Worm (Caenorhabditis elegans) whole organism, L1 larva: ENCODE data around the gene C33D9.13.

Experiments
- C16A3.4 ChIP-seq: fragments of 150-350 bp; optimal IDR thresholded peaks from 2 replicates; lab custom pipeline; 2014; ENCODE audit warnings: missing biosample characterization, missing genetic modification characterization
- Y116A8C.19 ChIP-seq: sonication (generic microtip); optimal IDR thresholded peaks from 2 replicates; lab custom pipeline; 2016; ENCODE audit warnings: missing compliant biosample characterization, missing genetic modification characterization, borderline replicate concordance
- aha-1 ChIP-seq: fragments of 150-350 bp; optimal IDR thresholded peaks from 2 replicates; lab custom pipeline; 2014; ENCODE audit warnings: missing biosample characterization, missing genetic modification characterization
- ama-1 ChIP-seq: fragments of 150-350 bp; optimal IDR thresholded peaks from 2 replicates; lab custom pipeline; 2014
- blmp-1 ChIP-seq: fragments of 150-350 bp; optimal IDR thresholded peaks from 2 replicates; lab custom pipeline; 2014; ENCODE audit warnings: missing biosample characterization, missing genetic modification characterization
- ceh-63 ChIP-seq: fragments of 200-800 bp; sonication (Bioruptor generic); optimal IDR thresholded peaks from 2 replicates; lab custom pipeline; 2018; ENCODE audit warnings: mild to moderate bottlenecking, missing genetic modification characterization, missing compliant biosample characterization
- ceh-82 ChIP-seq, 3 experiments: fragments of 150-350 bp in 1 of 3; sonication (generic microtip) in 2 of 3; optimal IDR thresholded peaks; 2 replicates each; lab custom pipeline; 2014 to 2017; ENCODE audit warnings: missing biosample characterization in 3 of 3, missing genetic modification characterization in 3 of 3
- ceh-88 ChIP-seq: fragments of 200-800 bp; sonication (Bioruptor generic); IDR thresholded peaks from 2 replicates; pipeline ENCODE4 v1.3.6; 2022; ENCODE audit warnings: missing genetic modification characterization, missing compliant biosample characterization
- ceh-90 ChIP-seq: sonication (generic microtip); optimal IDR thresholded peaks from 2 replicates; lab custom pipeline; 2016; ENCODE audit warnings: missing genetic modification characterization, missing compliant biosample characterization
- ces-1 ChIP-seq: fragments of 150-350 bp; optimal IDR thresholded peaks from 2 replicates; lab custom pipeline; 2014; ENCODE audit warnings: missing biosample characterization, missing genetic modification reagents, missing genetic modification characterization
- dpl-1 ChIP-seq, 3 experiments: fragments of 150-350 bp in 2 of 3; sonication (generic microtip) in 1 of 3; optimal IDR thresholded peaks; 2 replicates each; lab custom pipeline; 2014 to 2017; ENCODE audit warnings: missing biosample characterization in 3 of 3, missing genetic modification characterization in 3 of 3, missing genetic modification reagents in 3 of 3
- efl-3 ChIP-seq: fragments of 200-800 bp; sonication (Bioruptor generic); optimal IDR thresholded peaks from 2 replicates; lab custom pipeline; 2018; ENCODE audit warnings: mild to moderate bottlenecking, missing genetic modification characterization, missing compliant biosample characterization
- egl-13 ChIP-seq: sonication (generic microtip); optimal IDR thresholded peaks from 2 replicates; lab custom pipeline; 2016; ENCODE audit warnings: missing genotype, missing genetic modification reagents, missing genetic modification characterization, missing compliant biosample characterization
- elt-2 ChIP-seq: sonication (generic microtip); optimal IDR thresholded peaks from 2 replicates; lab custom pipeline; 2016; ENCODE audit warnings: missing genetic modification characterization, mild to moderate bottlenecking, inconsistent platforms, missing compliant biosample characterization, missing genetic modification reagents
- ets-5 ChIP-seq: fragments of 200-800 bp; sonication (Bioruptor generic); IDR thresholded peaks from 2 replicates; pipeline ENCODE4 v1.3.6; 2022; ENCODE audit warnings: missing genetic modification characterization, missing compliant biosample characterization
- fkh-4 ChIP-seq: sonication (generic microtip); optimal IDR thresholded peaks from 2 replicates; lab custom pipeline; 2016; ENCODE audit warnings: missing compliant biosample characterization, missing genetic modification characterization, borderline replicate concordance
- fkh-8 ChIP-seq: sonication (generic microtip); optimal IDR thresholded peaks from 2 replicates; lab custom pipeline; 2016; ENCODE audit warnings: mild to moderate bottlenecking, missing genetic modification characterization, missing compliant biosample characterization
- fos-1 ChIP-seq: fragments of 150-350 bp; optimal IDR thresholded peaks from 2 replicates; lab custom pipeline; 2014; ENCODE audit warnings: missing biosample characterization, missing genetic modification characterization
- grh-1 ChIP-seq: fragments of 200-800 bp; sonication (Bioruptor generic); IDR thresholded peaks from 2 replicates; pipeline ENCODE4 v1.3.6; 2022; ENCODE audit warnings: missing genetic modification reagents, missing genetic modification characterization, missing compliant biosample characterization
- hlh-17 ChIP-seq: fragments of 200-800 bp; sonication (Bioruptor generic); optimal IDR thresholded peaks from 2 replicates; lab custom pipeline; 2018; ENCODE audit warnings: missing genetic modification characterization, mild to moderate bottlenecking, missing compliant biosample characterization, moderate library complexity, borderline replicate concordance
- irx-1 ChIP-seq: sonication (generic microtip); optimal IDR thresholded peaks from 2 replicates; lab custom pipeline; 2016; ENCODE audit warnings: missing genetic modification characterization, missing compliant biosample characterization
- isw-1 ChIP-seq: fragments of 200-800 bp; sonication (Bioruptor generic); IDR thresholded peaks from 2 replicates; pipeline ENCODE4 v1.3.6; 2022; ENCODE audit warnings: missing genetic modification characterization, missing compliant biosample characterization
- lin-13 ChIP-seq: fragments of 150-350 bp; optimal IDR thresholded peaks from 2 replicates; lab custom pipeline; 2014; ENCODE audit warnings: missing biosample characterization, missing genetic modification reagents, missing genetic modification characterization
- lin-14 ChIP-seq: fragments of 200-800 bp; sonication (Bioruptor generic); optimal IDR thresholded peaks from 2 replicates; lab custom pipeline; 2018; ENCODE audit warnings: mild to moderate bottlenecking, missing genetic modification characterization, moderate library complexity, missing compliant biosample characterization
- lin-15B ChIP-seq: fragments of 150-350 bp; sonication (generic microtip); optimal IDR thresholded peaks from 3 replicates; lab custom pipeline; 2014; ENCODE audit warnings: missing biosample characterization, missing genetic modification characterization
- lin-35 ChIP-seq, 2 experiments: fragments of 150-350 bp; optimal IDR thresholded peaks; 2 replicates each; lab custom pipeline; 2014; ENCODE audit warnings: missing biosample characterization in 2 of 2, missing genetic modification characterization in 2 of 2, missing genetic modification reagents in 2 of 2
- lin-39 ChIP-seq: fragments of 150-350 bp; optimal IDR thresholded peaks from 2 replicates; lab custom pipeline; 2014; ENCODE audit warnings: missing biosample characterization, missing genetic modification reagents, missing genetic modification characterization
- lir-3 ChIP-seq: sonication (generic microtip); optimal IDR thresholded peaks from 2 replicates; lab custom pipeline; 2016; ENCODE audit warnings: mild to moderate bottlenecking, missing genetic modification characterization, moderate library complexity, missing compliant biosample characterization; ENCODE audit not compliant: poor library complexity
- lsy-2 ChIP-seq, 2 experiments: fragments of 150-350 bp; optimal IDR thresholded peaks; 2 replicates each; lab custom pipeline; 2014; ENCODE audit warnings: missing biosample characterization in 2 of 2, missing genetic modification characterization in 2 of 2
- mdl-1 ChIP-seq, 2 experiments: fragments of 150-350 bp; optimal IDR thresholded peaks; 2 replicates each; lab custom pipeline; 2014 to 2017; ENCODE audit warnings: missing biosample characterization in 2 of 2, missing genetic modification characterization in 2 of 2, inconsistent platforms in 1 of 2
- mef-2 ChIP-seq: fragments of 150-350 bp; optimal IDR thresholded peaks from 2 replicates; lab custom pipeline; 2014; ENCODE audit warnings: missing biosample characterization, missing genetic modification characterization
- nhr-11 ChIP-seq: fragments of 150-350 bp; optimal IDR thresholded peaks from 2 replicates; lab custom pipeline; 2014; ENCODE audit warnings: missing biosample characterization, missing genetic modification characterization
- nhr-12 ChIP-seq: sonication (generic microtip); optimal IDR thresholded peaks from 2 replicates; lab custom pipeline; 2017; ENCODE audit warnings: missing biosample characterization, missing genetic modification characterization
- nhr-237 ChIP-seq: fragments of 150-350 bp; optimal IDR thresholded peaks from 2 replicates; lab custom pipeline; 2014; ENCODE audit warnings: missing biosample characterization, missing genetic modification characterization
- nhr-28 ChIP-seq: fragments of 150-350 bp; optimal IDR thresholded peaks from 2 replicates; lab custom pipeline; 2014; ENCODE audit warnings: missing biosample characterization, missing genetic modification characterization
- nhr-71 ChIP-seq: sonication (generic microtip); optimal IDR thresholded peaks from 2 replicates; lab custom pipeline; 2016; ENCODE audit warnings: mild to moderate bottlenecking, missing genetic modification characterization, moderate library complexity, missing compliant biosample characterization
- nhr-76 ChIP-seq: sonication (generic microtip); optimal IDR thresholded peaks from 2 replicates; lab custom pipeline; 2017; ENCODE audit warnings: missing biosample characterization, missing genetic modification characterization
- nhr-77 ChIP-seq: fragments of 150-350 bp; optimal IDR thresholded peaks from 2 replicates; lab custom pipeline; 2014; ENCODE audit warnings: missing biosample characterization, missing genetic modification characterization
- nhr-85 ChIP-seq: sonication (generic microtip); peaks from one replicate; lab custom pipeline; 2016; ENCODE audit warnings: missing genetic modification characterization, inconsistent platforms, missing compliant biosample characterization
- nhr-90 ChIP-seq: sonication (generic microtip); optimal IDR thresholded peaks from 2 replicates; lab custom pipeline; 2016; ENCODE audit warnings: mild to moderate bottlenecking, missing genetic modification characterization, missing compliant biosample characterization; ENCODE audit not compliant: poor library complexity
- pax-3 ChIP-seq: fragments of 200-800 bp; sonication (Bioruptor generic); optimal IDR thresholded peaks from 2 replicates; lab custom pipeline; 2018; ENCODE audit warnings: mild to moderate bottlenecking, missing genetic modification characterization, moderate library complexity, missing compliant biosample characterization
- sox-4 ChIP-seq: sonication (generic microtip); optimal IDR thresholded peaks from 2 replicates; lab custom pipeline; 2016; ENCODE audit warnings: missing genetic modification characterization, missing compliant biosample characterization
- sptf-1 ChIP-seq: fragments of 150-350 bp; optimal IDR thresholded peaks from 2 replicates; lab custom pipeline; 2014; ENCODE audit warnings: missing biosample characterization, missing genetic modification characterization
- sup-37 ChIP-seq: fragments of 200-800 bp; sonication (Bioruptor generic); optimal IDR thresholded peaks from 2 replicates; lab custom pipeline; 2018; ENCODE audit warnings: mild to moderate bottlenecking, missing genetic modification characterization, missing compliant biosample characterization
- tbx-2 ChIP-seq: sonication (generic microtip); optimal IDR thresholded peaks from 2 replicates; lab custom pipeline; 2016; ENCODE audit warnings: missing genetic modification characterization, missing compliant biosample characterization
- tlp-1 ChIP-seq: fragments of 150-350 bp; optimal IDR thresholded peaks from 2 replicates; lab custom pipeline; 2014; ENCODE audit warnings: missing biosample characterization, missing genetic modification characterization
- unc-130 ChIP-seq: fragments of 150-350 bp; optimal IDR thresholded peaks from 2 replicates; lab custom pipeline; 2017; ENCODE audit warnings: missing biosample characterization, missing genetic modification characterization, inconsistent platforms
- unc-30 ChIP-seq: sonication (generic microtip); optimal IDR thresholded peaks from 2 replicates; lab custom pipeline; 2017; ENCODE audit warnings: missing biosample characterization, missing genetic modification characterization
- unc-62 ChIP-seq: fragments of 150-350 bp; optimal IDR thresholded peaks from 2 replicates; lab custom pipeline; 2014; ENCODE audit warnings: missing biosample characterization, missing genetic modification reagents, missing genetic modification characterization
- unc-86 ChIP-seq: sonication (generic microtip); optimal IDR thresholded peaks from 2 replicates; lab custom pipeline; 2016; ENCODE audit warnings: missing genetic modification characterization, missing compliant biosample characterization
- zag-1 ChIP-seq: fragments of 150-350 bp; optimal IDR thresholded peaks from 2 replicates; lab custom pipeline; 2014; ENCODE audit warnings: missing biosample characterization, missing genetic modification characterization
- zip-4 ChIP-seq: fragments of 200-800 bp; sonication (Bioruptor generic); optimal IDR thresholded peaks from 2 replicates; lab custom pipeline; 2018; ENCODE audit warnings: mild to moderate bottlenecking, missing genetic modification characterization, moderate library complexity, missing compliant biosample characterization
- ztf-4 ChIP-seq: fragments of 150-350 bp; optimal IDR thresholded peaks from 2 replicates; lab custom pipeline; 2014; ENCODE audit warnings: missing biosample characterization, missing genetic modification characterization

The C33D9.13 gene

DNA sequence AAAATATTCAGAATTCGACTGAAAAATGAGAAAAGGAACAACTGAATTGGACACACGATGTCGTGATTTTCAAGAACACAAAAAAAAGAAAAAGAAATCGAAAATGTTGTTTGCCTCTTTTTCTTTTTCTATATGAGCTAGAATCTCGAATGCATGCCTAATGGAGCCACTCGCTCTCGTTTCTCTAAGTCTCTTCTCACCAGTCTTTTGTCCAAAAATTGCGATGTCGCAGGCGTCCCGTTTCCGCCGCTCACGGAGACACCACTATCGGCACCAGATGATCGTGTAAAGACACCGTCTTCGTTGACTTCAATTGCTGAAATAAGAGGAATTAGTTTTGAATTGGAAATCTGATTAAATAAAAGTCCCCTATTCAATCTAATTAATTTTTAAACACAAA is 26.5 kb downstream of the C33D9.13 start (continued):
- TF ChIP-seq ztf-4 (tag; lab: Kevin White, UChicago) (no peak), fkh-4 (tag; lab: Kevin White, UChicago) (no peak), unc-86 (tag; lab: Kevin White, UChicago) (peak; percentile 47), fkh-8 (peak; percentile 57), tlp-1 (no peak), pax-3 (tag; lab: Kevin White, UChicago) (no peak), unc-30 (tag; lab: Kevin White, UChicago) (no peak), unc-130 (no peak), nhr-85 (tag; lab: Kevin White, UChicago) (no peak), blmp-1 (tag; lab: Kevin White, UChicago) (no peak), ces-1 (GFP tag; lab: Kevin White, UChicago) (no peak), zag-1 (no peak), zip-4 (GFP tag; lab: Kevin White, UChicago) (no peak), fos-1 (tag; lab: Kevin White, UChicago) (no peak), nhr-237 (tag; lab: Kevin White, UChicago) (no peak), lir-3 (tag; lab: Kevin White, UChicago) (no peak), irx-1 (tag; lab: Kevin White, UChicago) (peak; percentile 43), ets-5 (GFP tag; lab: Robert Waterston, UW) (no peak), nhr-77 (no peak), sup-37 (no peak), C16A3.4 (no peak), nhr-12 (tag; lab: Kevin White, UChicago) (no peak), hlh-17 (GFP tag; lab: Kevin White, UChicago) (no peak), ceh-90 (tag; lab: Kevin White, UChicago) (no peak), Y116A8C.19 (no peak), sox-4 (tag; lab: Kevin White, UChicago) (no peak), elt-2 (no peak), aha-1 (tag; lab: Kevin White, UChicago) (no peak), mef-2 (tag; lab: Kevin White, UChicago) (no peak), lin-15B (tag; lab: Kevin White, UChicago) (no peak), ceh-82 (tag; optimal IDR thresholded peaks at IDR 0.05; lab: Kevin White, UChicago) (peak; percentile 2 to 65 (median 26)), sptf-1 (tag; lab: Kevin White, UChicago) (no peak), unc-62 (no peak), nhr-90 (tag; lab: Kevin White, UChicago) (no peak), egl-13 (no peak), lin-13 (no peak), tbx-2 (no peak), grh-1 (no peak), nhr-11 (tag; lab: Kevin White, UChicago) (no peak), lin-14 (GFP tag; lab: Kevin White, UChicago) (peak; percentile 84), ceh-88 (no peak), isw-1 (GFP tag; lab: Robert Waterston, UW) (peak; percentile 31; the same call in 1 of the 2 replicates)

DNA sequence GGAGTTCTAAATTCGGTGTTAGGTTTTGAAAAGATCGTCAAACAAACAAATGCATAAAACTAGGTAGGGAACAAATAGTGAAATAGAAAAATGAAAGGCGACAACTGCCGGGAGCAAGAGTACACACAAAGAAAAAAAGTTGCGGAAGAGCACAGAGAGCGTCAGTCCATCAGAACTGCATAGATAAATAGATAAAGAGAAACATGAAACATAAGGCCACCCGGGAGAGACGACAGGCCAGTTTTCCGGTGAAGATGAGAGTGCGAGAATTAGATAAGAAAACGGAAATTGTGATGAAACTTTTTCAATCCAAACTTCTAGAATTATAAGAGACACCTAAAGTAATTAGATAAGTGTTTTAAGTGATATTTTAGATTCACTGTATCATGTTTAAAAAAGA is 27.3 kb downstream of the C33D9.13 start:
- TF ChIP-seq lin-35 (GFP tag; optimal IDR thresholded peaks at IDR 0.05; lab: Kevin White, UChicago) = peak in 1 of 2 experiments; percentile 22
- TF ChIP-seq mdl-1 (tag; optimal IDR thresholded peaks at IDR 0.05; lab: Kevin White, UChicago) = no peak
- TF ChIP-seq nhr-76 (tag; lab: Kevin White, UChicago) = no peak
- TF ChIP-seq lin-39 = no peak
- TF ChIP-seq tbx-2 = no peak
- no peak for TF ChIP-seq nhr-28 (tag; lab: Kevin White, UChicago)
- no peak for TF ChIP-seq lir-3 (tag; lab: Kevin White, UChicago)
- no peak for TF ChIP-seq fkh-4 (tag; lab: Kevin White, UChicago)
- peak; percentile 51 for TF ChIP-seq nhr-71 (tag; lab: Kevin White, UChicago)
- TF ChIP-seq ets-5 (GFP tag; lab: Robert Waterston, UW) = no peak
- TF ChIP-seq dpl-1 (GFP tag; optimal IDR thresholded peaks at IDR 0.05; lab: Kevin White, UChicago) = no peak
- TF ChIP-seq ceh-63 (GFP tag; lab: Kevin White, UChicago) = no peak
- no peak for TF ChIP-seq nhr-11 (tag; lab: Kevin White, UChicago)
- no peak for TF ChIP-seq ama-1 (lab: Kevin White, UChicago)
- no peak for TF ChIP-seq sptf-1 (tag; lab: Kevin White, UChicago)
- TF ChIP-seq lin-14 (GFP tag; lab: Kevin White, UChicago) = peak; percentile 78
- no peak for TF ChIP-seq tlp-1
- no peak for TF ChIP-seq ceh-90 (tag; lab: Kevin White, UChicago)
- no peak for TF ChIP-seq efl-3 (GFP tag; lab: Kevin White, UChicago)
- peak in 1 of 2 experiments; percentile 38 for TF ChIP-seq lsy-2 (tag; optimal IDR thresholded peaks at IDR 0.05; lab: Kevin White, UChicago)
- no peak for TF ChIP-seq aha-1 (tag; lab: Kevin White, UChicago)
- TF ChIP-seq unc-130 = peak; percentile 31
- TF ChIP-seq nhr-90 (tag; lab: Kevin White, UChicago) = no peak
